Fruit fly (Drosophila melanogaster): Measurements from ENCODE around the gene CG32655.

CG32655 gene

DNA sequence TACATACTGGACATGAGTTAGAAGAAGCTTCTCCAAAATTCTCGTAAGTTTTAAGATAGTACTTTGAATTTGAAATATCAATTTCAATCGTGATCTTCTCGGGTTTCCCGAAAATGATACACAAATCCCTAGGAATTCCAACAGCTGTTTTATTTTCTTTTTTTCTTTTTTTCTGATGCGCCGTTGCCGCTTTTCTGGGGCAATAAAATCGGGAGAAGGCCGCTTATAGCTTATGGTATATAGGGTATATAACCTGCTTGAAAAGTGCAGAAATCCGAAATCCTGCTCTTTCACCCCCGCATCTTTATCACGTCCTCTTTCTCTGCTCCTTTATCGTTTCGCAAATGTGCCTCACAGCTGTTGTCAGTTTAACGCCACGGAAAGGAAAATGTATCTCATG lies 29.5 kb downstream of the CG32655 start:
- no peak for TF ChIP-seq fd59A (GFP tag; optimal IDR thresholded peaks at IDR 0.05)
- no peak for TF ChIP-seq CG8632 (GFP tag; optimal IDR thresholded peaks at IDR 0.05)
- no peak for TF ChIP-seq CG15336 (GFP tag; IDR thresholded peaks at IDR 0.05)
- TF ChIP-seq CG1621 (tag; optimal IDR thresholded peaks at IDR 0.05) = no peak
- no peak for TF ChIP-seq CG6854 (GFP tag; optimal IDR thresholded peaks at IDR 0.05)
- no peak for TF ChIP-seq CG3919 (GFP tag; optimal IDR thresholded peaks at IDR 0.05)
- no peak for TF ChIP-seq Eip78C (GFP tag)
- TF ChIP-seq cyc (GFP tag; optimal IDR thresholded peaks at IDR 0.05) = no peak
- TF ChIP-seq Gug (GFP tag; IDR thresholded peaks at IDR 0.05) = no peak
- TF ChIP-seq pdm3 (GFP tag; optimal IDR thresholded peaks at IDR 0.05) = no peak
- no peak for TF ChIP-seq svp (GFP tag)
- no peak for TF ChIP-seq ss (GFP tag; optimal IDR thresholded peaks at IDR 0.05)
- no peak for TF ChIP-seq CG11762 (GFP tag; optimal IDR thresholded peaks at IDR 0.05; ENCODE audit: insufficient read depth)

DNA sequence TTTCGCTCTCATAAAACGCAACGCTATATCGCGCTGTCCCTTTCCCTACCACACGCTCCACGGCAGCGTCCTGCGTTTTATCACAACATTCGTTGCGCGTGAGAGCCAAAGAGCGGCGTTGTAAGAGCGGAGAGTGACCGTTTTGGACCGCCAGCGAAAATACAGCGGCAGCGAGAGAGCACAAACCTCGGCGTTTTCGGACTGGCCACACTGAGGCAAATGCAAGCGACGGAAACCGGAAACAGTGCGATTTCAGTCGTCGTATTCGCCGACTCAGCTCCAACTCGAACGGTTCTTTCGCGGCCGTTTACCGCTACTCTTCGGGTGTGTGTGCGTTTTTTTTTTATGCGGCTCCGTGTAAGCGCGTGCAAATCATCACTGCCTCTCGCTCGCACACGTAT lies 32.1 kb downstream of the CG32655 start:
- peak; percentile 13 for TF ChIP-seq Hr39 (GFP tag; optimal IDR thresholded peaks at IDR 0.05)
- no peak for TF ChIP-seq CG11902 (GFP tag; optimal IDR thresholded peaks at IDR 0.05)
- TF ChIP-seq achi (GFP tag; optimal IDR thresholded peaks at IDR 0.05) = peak; percentile 63
- peak; percentile 15 for TF ChIP-seq CG8632 (GFP tag; optimal IDR thresholded peaks at IDR 0.05)
- peak; percentile 78 for TF ChIP-seq fkh (GFP tag; optimal IDR thresholded peaks at IDR 0.05)
- peak; percentile 46; the same call in 1 of the 3 replicates for TF ChIP-seq CG8119 (GFP tag; IDR thresholded peaks at IDR 0.05)
- TF ChIP-seq dac (GFP tag; optimal IDR thresholded peaks at IDR 0.05) = peak; percentile 37
- TF ChIP-seq CG6854 (GFP tag; optimal IDR thresholded peaks at IDR 0.05) = peak; percentile 78
- peak; percentile 44 for TF ChIP-seq fd85E (GFP tag; optimal IDR thresholded peaks at IDR 0.05)
- peak; percentile 66 for TF ChIP-seq CG6808 (GFP tag; optimal IDR thresholded peaks at IDR 0.05)
- peak; percentile 42 for TF ChIP-seq pdm3 (GFP tag; optimal IDR thresholded peaks at IDR 0.05)
- peak; percentile 51 for TF ChIP-seq acj6 (GFP tag; optimal IDR thresholded peaks at IDR 0.05)
- TF ChIP-seq CG16779 (tag; optimal IDR thresholded peaks at IDR 0.05) = peak; percentile 64
- TF ChIP-seq Lpt (GFP tag; optimal IDR thresholded peaks at IDR 0.05) = peak; percentile 16
- no peak for TF ChIP-seq Hr4 (GFP tag; optimal IDR thresholded peaks at IDR 0.05)
- TF ChIP-seq Hr38 (GFP tag; optimal IDR thresholded peaks at IDR 0.05) = no peak
- TF ChIP-seq Ets96B (tag; optimal IDR thresholded peaks at IDR 0.05) = no peak
- TF ChIP-seq Smox (GFP tag; optimal IDR thresholded peaks at IDR 0.05) = peak; percentile 37
- TF ChIP-seq Eip75B (GFP tag; optimal IDR thresholded peaks at IDR 0.05) = peak; percentile 57
- peak; percentile 17 for TF ChIP-seq CG31627 (GFP tag; optimal IDR thresholded peaks at IDR 0.05)
- TF ChIP-seq net (GFP tag; optimal IDR thresholded peaks at IDR 0.05) = peak; percentile 81
- peak; percentile 88 for TF ChIP-seq Eip78C (GFP tag)
- no peak for TF ChIP-seq CG10631 (GFP tag; optimal IDR thresholded peaks at IDR 0.05)
- peak; percentile 67 for TF ChIP-seq vri (GFP tag; optimal IDR thresholded peaks at IDR 0.05)
- TF ChIP-seq topi (GFP tag; optimal IDR thresholded peaks at IDR 0.05) = peak; percentile 72
- peak; percentile 76 for TF ChIP-seq CG3919 (GFP tag; optimal IDR thresholded peaks at IDR 0.05)
- peak in 1 of 2 experiments; percentile 10 for TF ChIP-seq salr (GFP tag; optimal IDR thresholded peaks at IDR 0.05)
- peak; percentile 66 for TF ChIP-seq esn (GFP tag; optimal IDR thresholded peaks at IDR 0.05)
- TF ChIP-seq lz (GFP tag; optimal IDR thresholded peaks at IDR 0.05) = peak; percentile 54
- peak; percentile 66 for TF ChIP-seq CG34406 (GFP tag; optimal IDR thresholded peaks at IDR 0.05)
- peak; percentile 42 for TF ChIP-seq CG6792 (GFP tag; optimal IDR thresholded peaks at IDR 0.05)
- TF ChIP-seq CG15336 (GFP tag; IDR thresholded peaks at IDR 0.05) = peak; percentile 31; the same call in 1 of the 2 replicates
- TF ChIP-seq CG3032 (tag; optimal IDR thresholded peaks at IDR 0.05) = no peak
- TF ChIP-seq Met (GFP tag; optimal IDR thresholded peaks at IDR 0.05) = peak; percentile 70
- TF ChIP-seq OdsH (GFP tag; optimal IDR thresholded peaks at IDR 0.05) = peak; percentile 48
- peak; percentile 27 for TF ChIP-seq dsx (GFP tag; optimal IDR thresholded peaks at IDR 0.05; ENCODE audit: poor library complexity, severe bottlenecking)
- TF ChIP-seq Sox102F (GFP tag; optimal IDR thresholded peaks at IDR 0.05) = peak; percentile 72
- TF ChIP-seq CG10669 (GFP tag; optimal IDR thresholded peaks at IDR 0.05) = peak; percentile 38
- TF ChIP-seq Sox14 (GFP tag; optimal IDR thresholded peaks at IDR 0.05) = peak; percentile 18
- TF ChIP-seq fd59A (GFP tag; optimal IDR thresholded peaks at IDR 0.05) = peak; percentile 38
- peak; percentile 24 for TF ChIP-seq CG11762 (GFP tag; optimal IDR thresholded peaks at IDR 0.05; ENCODE audit: insufficient read depth)
- TF ChIP-seq cyc (GFP tag; optimal IDR thresholded peaks at IDR 0.05) = peak; percentile 46
- no peak for TF ChIP-seq Sox15 (GFP tag; optimal IDR thresholded peaks at IDR 0.05)
- TF ChIP-seq Gug (GFP tag; IDR thresholded peaks at IDR 0.05) = 0 out of 2 replicates have a peak, but pooled peaks have one; percentile 14
- peak; percentile 39 for TF ChIP-seq spab (GFP tag; optimal IDR thresholded peaks at IDR 0.05)
- TF ChIP-seq CG7368 (GFP tag; optimal IDR thresholded peaks at IDR 0.05) = peak; percentile 78

Data from whole organism, prepupa.